Worm (Caenorhabditis elegans): ENCODE results near the gene col-131.

ce11 chrIV:13104900-13105299, 37.8 kb upstream of the col-131 start, which contains the start of gene rde-11:
- TF ChIP-seq T07F8.4 (tag; optimal IDR thresholded peaks at IDR 0.05) (no peak), madf-3 (GFP tag; IDR thresholded peaks at IDR 0.05) (no peak), hrde-1 (tag; optimal IDR thresholded peaks at IDR 0.05; ENCODE audit: borderline replicate concordance) (no peak), fkh-3 (tag; optimal IDR thresholded peaks at IDR 0.05) (no peak)
